Worm (Caenorhabditis elegans): ENCODE results near the gene lbp-3.

lbp-3 gene

ce11 chrX:3300582-3300981, 43.4 kb downstream of the lbp-3 start:
- TF ChIP-seq tag-97 (GFP tag; IDR thresholded peaks at IDR 0.05) = no peak
- peak; percentile 66 for TF ChIP-seq dmd-6 (GFP tag; IDR thresholded peaks at IDR 0.05)

- TF ChIP-seq lin-39 (tag; optimal IDR thresholded peaks at IDR 0.05) (no peak), lin-1 (GFP tag; IDR thresholded peaks at IDR 0.05) (no peak), lin-29 (GFP tag; IDR thresholded peaks at IDR 0.05) (no peak), dmd-8 (GFP tag; IDR thresholded peaks at IDR 0.05) (no peak)
These were observed 44.6 kb downstream of the lbp-3 start, which contains the start of gene F11D5.5 for ce11 chrX:3301770-3302169. F11D5.5 (plus strand) TSS chrX:3302070.

- TF ChIP-seq ceh-20 (GFP tag; IDR thresholded peaks at IDR 0.05) (no peak), dmd-6 (GFP tag; IDR thresholded peaks at IDR 0.05) (0 out of 2 replicates have a peak, but pooled peaks have one; percentile 8), lim-7 (GFP tag; IDR thresholded peaks at IDR 0.05) (no peak), hlh-30 (tag; optimal IDR thresholded peaks at IDR 0.05; ENCODE audit: insufficient read depth) (no peak)
These were observed 46.9 kb downstream of the lbp-3 start, which contains the start of gene F11D5.7 for ce11 chrX:3304068-3304467. F11D5.7 (plus strand) TSS chrX:3304368.

ce11 chrX:3306594-3307296, 49.6 kb downstream of the lbp-3 start:
- TF ChIP-seq nhr-77 (tag; optimal IDR thresholded peaks at IDR 0.05) (peak; percentile 42), nhr-48 (tag; optimal IDR thresholded peaks at IDR 0.05) (peak; percentile 10), pqm-1 (tag; optimal IDR thresholded peaks at IDR 0.05) (peak; percentile 74), nhr-28 (tag; optimal IDR thresholded peaks at IDR 0.05) (peak; percentile 86), F37D6.2 (tag; optimal IDR thresholded peaks at IDR 0.05) (no peak), daf-16 (GFP tag; optimal IDR thresholded peaks at IDR 0.05) (no peak), daf-16 (tag; optimal IDR thresholded peaks at IDR 0.05) (peak; percentile 42), nhr-111 (GFP tag; optimal IDR thresholded peaks at IDR 0.05) (no peak), aha-1 (tag) (no peak), dmd-6 (GFP tag; IDR thresholded peaks at IDR 0.05) (peak; percentile 94), unc-130 (GFP tag; optimal IDR thresholded peaks at IDR 0.05) (no peak), jun-1 (tag; optimal IDR thresholded peaks at IDR 0.05) (no peak), nhr-76 (tag; optimal IDR thresholded peaks at IDR 0.05) (no peak), hlh-11 (tag; optimal IDR thresholded peaks at IDR 0.05) (peak; percentile 51), dve-1 (tag; optimal IDR thresholded peaks at IDR 0.05; ENCODE audit: insufficient read depth) (peak; percentile 57)
